Worm (Caenorhabditis elegans) whole organism, L4/young adult: ENCODE measurements around the gene paml-1.

Experiments used
- W03F9.2 ChIP-seq: fragments of 150-350 bp; optimal IDR thresholded peaks from 2 replicates; lab custom pipeline; 2014; ENCODE audit warnings: missing biosample characterization, missing genetic modification characterization
- dao-5 ChIP-seq: sonication (generic microtip); optimal IDR thresholded peaks from 2 replicates; lab custom pipeline; 2016; ENCODE audit warnings: missing genotype, missing genetic modification characterization, moderate library complexity, missing compliant biosample characterization
- him-1 ChIP-seq: sonication (generic microtip); optimal IDR thresholded peaks from 2 replicates; lab custom pipeline; 2016; ENCODE audit warnings: missing genotype, missing genetic modification reagents, missing genetic modification characterization, missing compliant biosample characterization

Gene paml-1

ce11 chrIII:10202894-10203871 is 30.7 kb downstream of the paml-1 start, which contains the start of gene chc-1:
Gene chc-1, plus strand, starts transcription at chrIII:10203821.
- TF ChIP-seq dao-5 (tag; lab: Kevin White, UChicago) (no peak), W03F9.2 (tag; lab: Kevin White, UChicago) (no peak), him-1 (tag; lab: Kevin White, UChicago) (no peak)

DNA sequence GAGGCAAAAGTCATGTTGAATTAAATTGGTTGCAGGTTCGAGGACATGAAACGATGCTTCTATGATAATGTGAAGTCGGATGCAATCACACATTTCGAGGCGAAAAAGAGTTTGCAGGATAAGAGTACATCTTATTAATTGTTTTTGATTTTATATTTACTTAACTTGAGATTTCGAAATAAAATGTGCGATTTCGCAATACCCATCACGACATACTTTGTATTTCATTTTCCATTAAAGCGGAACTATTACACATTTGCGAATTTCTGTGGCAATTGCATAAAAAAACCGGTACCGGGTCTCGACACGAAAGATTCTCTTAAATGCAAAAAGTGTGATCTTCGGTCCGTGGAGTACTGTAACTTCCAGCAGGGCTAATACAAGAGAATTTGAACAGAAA is 31.5 kb downstream of the paml-1 start:
- TF ChIP-seq dao-5 (tag; lab: Kevin White, UChicago) (no peak), him-1 (tag; lab: Kevin White, UChicago) (no peak), W03F9.2 (tag; lab: Kevin White, UChicago) (no peak)

- no peak for TF ChIP-seq dao-5 (tag; lab: Kevin White, UChicago)
- TF ChIP-seq him-1 (tag; lab: Kevin White, UChicago): no peak
- TF ChIP-seq W03F9.2 (tag; lab: Kevin White, UChicago): no peak
Observed at ce11 chrIII:10201235-10201634, 32.6 kb downstream of the paml-1 start, which contains the start of the genes T20G5.13 and T20G5.12. Gene T20G5.13, minus strand, starts transcription at chrIII:10201335. Gene T20G5.12, plus strand, starts transcription at chrIII:10201604.

- no peak for TF ChIP-seq dao-5 (tag; lab: Kevin White, UChicago)
- TF ChIP-seq W03F9.2 (tag; lab: Kevin White, UChicago): no peak
- TF ChIP-seq him-1 (tag; lab: Kevin White, UChicago): no peak
Observed at ce11 chrIII:10199052-10199451, 34.8 kb downstream of the paml-1 start, which contains the start of gene T20G5.8. Gene T20G5.8, plus strand, starts transcription at chrIII:10199352.

DNA sequence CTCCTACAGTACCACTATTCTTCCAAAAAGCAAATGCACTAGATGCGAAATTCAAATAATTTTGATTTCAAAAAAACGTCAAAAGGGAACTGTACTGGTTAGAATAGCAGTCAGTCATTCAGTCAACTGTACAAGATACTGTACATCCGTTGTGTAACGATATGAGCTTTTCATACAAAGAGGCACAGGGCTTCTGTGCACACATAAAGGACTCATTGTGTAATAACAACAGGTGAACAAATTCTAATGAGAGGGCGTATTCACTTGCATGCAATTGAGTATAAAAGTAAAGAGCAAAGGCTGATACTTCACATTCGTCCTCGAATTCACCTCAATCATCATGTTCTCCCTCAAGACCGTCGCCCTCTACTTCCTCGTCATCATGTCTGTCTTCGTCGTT is 36.5 kb downstream of the paml-1 start, which contains the start of gene dod-6:
TSS of gene dod-6 (plus strand) at position 301 of the 400 bp plus-strand sequence.
- no peak for TF ChIP-seq him-1 (tag; lab: Kevin White, UChicago)
- no peak for TF ChIP-seq dao-5 (tag; lab: Kevin White, UChicago)
- no peak for TF ChIP-seq W03F9.2 (tag; lab: Kevin White, UChicago)

ce11 chrIII:10196796-10197195 is 37.1 kb downstream of the paml-1 start:
- TF ChIP-seq dao-5 (tag; lab: Kevin White, UChicago) (no peak), him-1 (tag; lab: Kevin White, UChicago) (no peak), W03F9.2 (tag; lab: Kevin White, UChicago) (no peak)

DNA sequence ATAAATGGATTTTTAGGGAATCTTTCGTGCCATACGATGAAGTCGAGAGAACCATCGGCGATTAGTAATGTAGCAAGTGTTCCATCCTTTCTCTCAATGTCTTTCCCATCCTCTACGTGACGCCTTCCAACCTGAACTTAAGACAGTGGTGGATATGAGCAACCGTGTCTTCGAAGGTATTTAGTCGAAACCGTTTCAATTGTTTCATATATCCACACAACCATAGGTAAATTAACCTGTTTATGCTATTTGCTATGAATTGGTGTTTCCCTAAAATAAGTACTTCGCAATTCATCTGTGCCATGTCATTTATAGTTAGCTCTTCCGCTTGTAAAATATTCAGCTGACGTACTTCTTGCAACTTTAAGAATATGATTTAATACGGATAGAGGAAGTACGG is 38.0 kb downstream of the paml-1 start:
- no peak for TF ChIP-seq dao-5 (tag; lab: Kevin White, UChicago)
- TF ChIP-seq W03F9.2 (tag; lab: Kevin White, UChicago): no peak
- no peak for TF ChIP-seq him-1 (tag; lab: Kevin White, UChicago)

- TF ChIP-seq W03F9.2 (tag; lab: Kevin White, UChicago) (no peak), dao-5 (tag; lab: Kevin White, UChicago) (no peak), him-1 (tag; lab: Kevin White, UChicago) (no peak)
Observed at ce11 chrIII:10194569-10194968, 39.3 kb downstream of the paml-1 start.

DNA sequence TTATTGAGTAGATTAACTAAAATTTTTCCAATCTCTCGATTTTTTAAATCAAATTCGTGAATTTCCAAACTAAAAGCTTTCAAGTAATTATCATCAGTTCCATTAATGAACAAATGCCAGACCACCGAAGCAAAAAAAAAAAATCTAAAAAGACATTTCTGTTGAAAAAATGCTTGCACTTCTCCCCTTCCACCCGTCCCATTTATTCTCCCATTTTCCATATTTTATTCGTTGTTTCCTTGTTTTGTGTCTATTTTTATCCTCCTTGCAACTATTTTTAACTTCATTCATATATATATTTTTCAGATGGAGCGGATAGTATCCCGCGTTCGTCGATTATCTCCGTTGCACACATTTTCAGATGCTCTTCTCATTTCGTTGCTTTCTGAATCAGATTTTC is 45.0 kb downstream of the paml-1 start, which contains the start of gene epac-1:
TSS of gene epac-1 (plus strand) at position 301 of the 400 bp plus-strand sequence.
- TF ChIP-seq him-1 (tag; lab: Kevin White, UChicago): no peak
- no peak for TF ChIP-seq W03F9.2 (tag; lab: Kevin White, UChicago)
- TF ChIP-seq dao-5 (tag; lab: Kevin White, UChicago): no peak

DNA sequence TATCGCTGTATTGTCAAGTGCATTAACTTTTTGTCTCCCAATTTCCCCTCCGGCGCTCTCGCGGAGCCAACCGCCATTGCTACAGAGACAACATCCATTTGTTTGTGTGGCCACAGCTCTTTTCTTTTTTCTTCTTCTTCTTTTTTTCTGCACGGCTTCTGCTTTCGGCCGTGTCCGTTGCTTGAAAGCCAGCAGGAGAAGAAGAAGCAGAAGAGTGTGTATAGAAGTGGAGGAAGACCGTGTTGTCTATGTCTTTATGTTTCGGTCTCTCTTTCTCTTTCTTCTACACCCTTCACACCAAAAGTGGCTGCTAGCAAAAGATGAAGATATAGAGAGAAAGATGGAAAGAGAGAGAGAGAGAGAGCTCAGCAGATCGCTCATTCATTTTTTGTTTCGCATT is 46.0 kb downstream of the paml-1 start:
- TF ChIP-seq dao-5 (tag; lab: Kevin White, UChicago) (no peak), him-1 (tag; lab: Kevin White, UChicago) (peak; percentile 28), W03F9.2 (tag; lab: Kevin White, UChicago) (no peak)

DNA sequence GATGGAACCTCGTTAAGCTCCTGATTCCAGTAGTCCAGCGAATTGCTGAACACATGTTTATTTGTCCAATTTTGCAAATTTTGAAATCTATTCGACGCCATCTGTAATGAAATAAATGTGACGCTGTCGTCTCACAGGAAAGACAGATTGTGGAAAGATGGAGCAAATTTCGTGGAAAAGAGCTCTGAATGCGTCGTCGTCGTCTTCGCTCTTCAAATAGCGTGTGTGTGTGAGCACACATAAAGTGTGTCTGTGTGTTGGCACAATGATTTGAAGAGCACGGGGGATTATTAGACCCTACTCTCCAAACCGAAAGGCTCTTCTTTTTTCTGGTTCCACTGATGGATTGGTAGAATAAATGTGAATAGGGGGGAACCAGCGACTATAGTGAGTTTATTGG is 47.7 kb downstream of the paml-1 start, which contains the start of gene unc-47:
TSS of gene unc-47 (minus strand) at position 101 of the 400 bp plus-strand sequence.
- no peak for TF ChIP-seq dao-5 (tag; lab: Kevin White, UChicago)
- no peak for TF ChIP-seq W03F9.2 (tag; lab: Kevin White, UChicago)
- TF ChIP-seq him-1 (tag; lab: Kevin White, UChicago): no peak

DNA sequence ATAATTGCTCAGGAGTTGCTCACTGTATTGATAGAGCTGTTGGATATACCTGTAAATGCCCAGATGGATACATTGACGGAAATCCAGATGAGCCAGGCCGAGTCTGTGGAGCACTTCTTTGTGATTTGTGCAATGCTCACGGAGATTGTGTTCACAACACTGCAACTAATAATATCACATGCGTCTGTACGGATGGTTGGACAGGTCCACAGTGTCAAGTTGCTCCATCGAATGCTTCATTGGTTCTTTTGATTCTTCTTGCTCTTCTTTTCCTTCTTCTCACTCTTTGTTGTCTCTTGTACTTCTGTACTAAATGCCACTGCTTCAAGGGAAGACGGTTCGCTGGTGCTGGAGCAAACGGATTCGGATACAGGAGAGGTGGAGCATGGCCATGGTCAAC is 52.0 kb downstream of the paml-1 start:
- TF ChIP-seq dao-5 (tag; lab: Kevin White, UChicago) (no peak), him-1 (tag; lab: Kevin White, UChicago) (no peak), W03F9.2 (tag; lab: Kevin White, UChicago) (no peak)

ce11 chrIII:10179444-10179843 is 54.4 kb downstream of the paml-1 start:
- no peak for TF ChIP-seq W03F9.2 (tag; lab: Kevin White, UChicago)
- no peak for TF ChIP-seq him-1 (tag; lab: Kevin White, UChicago)
- TF ChIP-seq dao-5 (tag; lab: Kevin White, UChicago): no peak
